Worm (Caenorhabditis elegans) whole organism, L3 larva: Measurements from ENCODE around the gene set-4.

ENCODE experiments used
- egl-27 ChIP-seq: sonication (generic microtip); optimal IDR thresholded peaks from 4 replicates; lab custom pipeline; 2017; ENCODE audit warnings: missing biosample characterization, missing genetic modification reagents, missing genetic modification characterization
- elt-2 ChIP-seq: sonication (generic microtip); optimal IDR thresholded peaks from 2 replicates; lab custom pipeline; 2016; ENCODE audit warnings: missing genetic modification reagents, mild to moderate bottlenecking, missing genetic modification characterization, missing compliant biosample characterization
- nhr-11 ChIP-seq: fragments of 150-350 bp; optimal IDR thresholded peaks from 2 replicates; lab custom pipeline; 2014; ENCODE audit warnings: missing biosample characterization, missing genetic modification characterization
- nhr-67 ChIP-seq: fragments of 150-350 bp; optimal IDR thresholded peaks from 2 replicates; lab custom pipeline; 2014; ENCODE audit warnings: missing biosample characterization, missing genetic modification characterization
- tbx-2 ChIP-seq: sonication (generic microtip); optimal IDR thresholded peaks from 2 replicates; lab custom pipeline; 2016; ENCODE audit warnings: mild to moderate bottlenecking, missing genetic modification characterization, missing compliant biosample characterization
- zag-1 ChIP-seq: fragments of 150-350 bp; optimal IDR thresholded peaks from 2 replicates; lab custom pipeline; 2014; ENCODE audit warnings: missing biosample characterization, missing genetic modification characterization

ce11 chrII:6345195-6346158 lies 14.3 kb upstream of the set-4 start, which contains the start of gene C32D5.8:
- TF ChIP-seq tbx-2 = no peak
- TF ChIP-seq nhr-11 (tag; lab: Kevin White, UChicago) = no peak
- TF ChIP-seq nhr-67 (tag; lab: Kevin White, UChicago) = no peak
- no peak for TF ChIP-seq zag-1 (tag; lab: Kevin White, UChicago)
- no peak for TF ChIP-seq egl-27 (tag; lab: Kevin White, UChicago)
- peak; percentile 20 for TF ChIP-seq elt-2 (tag; lab: Kevin White, UChicago)
